Worm (Caenorhabditis elegans) whole organism, early embryonic: ENCODE results near the gene Y43F8C.17.

Experiments
- ama-1 ChIP-seq: fragments of 150-350 bp; optimal IDR thresholded peaks from 2 replicates; lab custom pipeline; 2014
- ceh-13 ChIP-seq: fragments of 200-800 bp; sonication (Bioruptor generic); optimal IDR thresholded peaks from 2 replicates; lab custom pipeline; 2018; ENCODE audit warnings: mild to moderate bottlenecking, missing genetic modification characterization, missing compliant biosample characterization
- ceh-36 ChIP-seq: sonication (generic microtip); optimal IDR thresholded peaks from 2 replicates; lab custom pipeline; 2016; ENCODE audit warnings: missing genetic modification characterization, inconsistent platforms, missing compliant biosample characterization
- scrt-1 ChIP-seq: fragments of 200-800 bp; sonication (Bioruptor generic); IDR thresholded peaks from 2 replicates; pipeline ENCODE4 v1.3.6; 2022; ENCODE audit warnings: missing genetic modification characterization, missing compliant biosample characterization
- sea-1 ChIP-seq: fragments of 200-800 bp; sonication (Bioruptor generic); conservative IDR thresholded peaks from 2 replicates; pipeline ENCODE4 v1.3.6; 2022; ENCODE audit warnings: missing genetic modification characterization, missing compliant biosample characterization
- tbx-37 ChIP-seq: fragments of 200-800 bp; sonication (Bioruptor generic); conservative IDR thresholded peaks from 2 replicates; pipeline ENCODE4 v1.3.6; 2022; ENCODE audit warnings: missing genetic modification reagents, missing genetic modification characterization, missing compliant biosample characterization

DNA sequence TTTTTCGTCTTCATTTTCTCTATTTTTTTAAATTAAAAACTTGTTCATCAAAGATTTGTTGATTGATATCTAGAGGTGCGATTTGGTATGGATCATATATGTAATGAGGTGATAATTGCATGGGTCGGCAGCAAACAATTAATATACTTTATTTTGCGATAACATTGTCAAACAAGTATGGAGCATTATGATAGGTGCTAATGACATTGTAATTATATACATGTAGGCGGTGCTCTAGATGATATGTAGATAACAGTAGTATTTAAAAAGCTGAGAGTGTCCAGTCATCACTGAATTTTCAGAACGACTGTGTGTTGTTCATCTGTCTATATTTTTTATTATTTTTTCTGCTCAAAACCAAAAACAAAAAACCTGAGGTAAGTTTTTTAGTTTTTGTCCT, 14.3 kb downstream of the Y43F8C.17 start, which contains the start of gene Y116F11A.1:
- TF ChIP-seq scrt-1 (no peak), ama-1 (lab: Kevin White, UChicago) (no peak), sea-1 (GFP tag; lab: Robert Waterston, UW) (no peak), ceh-13 (GFP tag; lab: Kevin White, UChicago) (no peak), ceh-36 (tag; lab: Kevin White, UChicago) (no peak), tbx-37 (GFP tag; lab: Robert Waterston, UW) (no peak)
